Fruit fly (Drosophila melanogaster): ENCODE measurements around the gene CG3823.

CG3823 gene

dm6 chrX:6310408-6310807, 6.6 kb downstream of the CG3823 start (continued):
- TF ChIP-seq CG9609 (GFP tag; optimal IDR thresholded peaks at IDR 0.05), result no peak
- TF ChIP-seq Hr51 (GFP tag; optimal IDR thresholded peaks at IDR 0.05), result peak in 1 of 2 experiments; percentile 46
- no peak for TF ChIP-seq HLH54F (GFP tag; optimal IDR thresholded peaks at IDR 0.05)
- TF ChIP-seq CG42726 (GFP tag; IDR thresholded peaks at IDR 0.05; ENCODE audit: partially characterized antibody), result no peak
- TF ChIP-seq CG11723 (GFP tag; optimal IDR thresholded peaks at IDR 0.05), result no peak
- TF ChIP-seq CG9797 (GFP tag; optimal IDR thresholded peaks at IDR 0.05), result no peak
- TF ChIP-seq CG4820 (GFP tag; optimal IDR thresholded peaks at IDR 0.05), result no peak
- peak; percentile 37; the same call in 1 of the 2 replicates for TF ChIP-seq CG14441 (GFP tag; IDR thresholded peaks at IDR 0.05)
- TF ChIP-seq Abd-B (GFP tag; optimal IDR thresholded peaks at IDR 0.05), result no peak
- TF ChIP-seq CG6689 (GFP tag; IDR thresholded peaks at IDR 0.05), result 0 out of 2 replicates have a peak, but pooled peaks have one; percentile 14
- TF ChIP-seq pan (optimal IDR thresholded peaks at IDR 0.05), result no peak
- peak in 1 of 2 experiments; percentile 54 for TF ChIP-seq pan (GFP tag; optimal IDR thresholded peaks at IDR 0.05 in 1 of 2, IDR thresholded peaks at IDR 0.05 in 1 of 2)
- TF ChIP-seq bab2 (GFP tag; optimal IDR thresholded peaks at IDR 0.05), result no peak
- no peak for TF ChIP-seq NC2α (GFP tag; optimal IDR thresholded peaks at IDR 0.05)
- peak; percentile 14 for TF ChIP-seq CG30403 (GFP tag; optimal IDR thresholded peaks at IDR 0.05)
- TF ChIP-seq cas (GFP tag; IDR thresholded peaks at IDR 0.05), result no peak
- TF ChIP-seq Deaf1 (tag; optimal IDR thresholded peaks at IDR 0.05), result no peak
- peak; percentile 11 for TF ChIP-seq Fer3 (tag; optimal IDR thresholded peaks at IDR 0.05)
- TF ChIP-seq peb (GFP tag; IDR thresholded peaks at IDR 0.05), result no peak
- no peak for TF ChIP-seq Six4 (GFP tag; optimal IDR thresholded peaks at IDR 0.05)
- no peak for TF ChIP-seq pum (GFP tag; optimal IDR thresholded peaks at IDR 0.05)
- TF ChIP-seq CG16813 (GFP tag; IDR thresholded peaks at IDR 0.05; ENCODE audit: partially characterized antibody), result no peak
- TF ChIP-seq CG1603 (tag; optimal IDR thresholded peaks at IDR 0.05), result peak; percentile 41
- TF ChIP-seq CG15696 (tag; optimal IDR thresholded peaks at IDR 0.05), result no peak
- TF ChIP-seq mirr (GFP tag; optimal IDR thresholded peaks at IDR 0.05), result no peak
- TF ChIP-seq CG10147 (GFP tag; optimal IDR thresholded peaks at IDR 0.05), result no peak
- peak; percentile 2 for TF ChIP-seq oc (tag; optimal IDR thresholded peaks at IDR 0.05)
- peak in 1 of 2 experiments; percentile 36 for TF ChIP-seq bsh (GFP tag; optimal IDR thresholded peaks at IDR 0.05)
- TF ChIP-seq ewg (GFP tag; optimal IDR thresholded peaks at IDR 0.05), result no peak
- peak; percentile 19 for TF ChIP-seq Atf3 (GFP tag; optimal IDR thresholded peaks at IDR 0.05)
- TF ChIP-seq Blimp-1 (GFP tag; optimal IDR thresholded peaks at IDR 0.05), result peak; percentile 5
- no peak for TF ChIP-seq kah (GFP tag; optimal IDR thresholded peaks at IDR 0.05)
- TF ChIP-seq CG4282 (GFP tag; optimal IDR thresholded peaks at IDR 0.05), result no peak
- TF ChIP-seq CG12299 (tag; optimal IDR thresholded peaks at IDR 0.05), result no peak
- TF ChIP-seq ind (GFP tag; optimal IDR thresholded peaks at IDR 0.05), result peak; percentile 31
- no peak for TF ChIP-seq z (GFP tag; IDR thresholded peaks at IDR 0.05)
- peak; percentile 27 for TF ChIP-seq gem (tag; optimal IDR thresholded peaks at IDR 0.05)
- no peak; the same call in 1 of the 2 replicates for TF ChIP-seq ranshi (GFP tag; IDR thresholded peaks at IDR 0.05)
- TF ChIP-seq emc (GFP tag; optimal IDR thresholded peaks at IDR 0.05), result peak; percentile 19
- TF ChIP-seq cato (GFP tag; optimal IDR thresholded peaks at IDR 0.05; ENCODE audit: borderline replicate concordance), result no peak
- TF ChIP-seq CG10431 (GFP tag; optimal IDR thresholded peaks at IDR 0.05), result no peak
- no peak for TF ChIP-seq CG18764 (GFP tag; optimal IDR thresholded peaks at IDR 0.05)
- TF ChIP-seq Max (GFP tag; optimal IDR thresholded peaks at IDR 0.05), result no peak
- TF ChIP-seq fd102C (GFP tag; optimal IDR thresholded peaks at IDR 0.05), result no peak
- TF ChIP-seq Hr39 (optimal IDR thresholded peaks at IDR 0.05), result no peak
- TF ChIP-seq CG7556 (GFP tag; optimal IDR thresholded peaks at IDR 0.05), result peak; percentile 13
- TF ChIP-seq MESR4 (GFP tag; optimal IDR thresholded peaks at IDR 0.05), result no peak
- TF ChIP-seq CG32532 (GFP tag; IDR thresholded peaks at IDR 0.05), result peak; percentile 12; the same call in 1 of the 2 replicates
- TF ChIP-seq dysf (GFP tag; IDR thresholded peaks at IDR 0.05), result peak; percentile 35; the same call in 1 of the 3 replicates
- peak; percentile 54 for TF ChIP-seq CG12769 (tag; optimal IDR thresholded peaks at IDR 0.05)
- TF ChIP-seq CG6791 (GFP tag; IDR thresholded peaks at IDR 0.05; ENCODE audit: partially characterized antibody), result no peak

Data from whole organism, embryonic.